Fruit fly (Drosophila melanogaster) whole organism, embryonic: ENCODE results near the gene CG5846.

Source experiments
- Bteb2 ChIP-seq: fragments of 200-800 bp; sonication (Bioruptor generic); optimal IDR thresholded peaks from 2 replicates; lab custom pipeline; 2016; ENCODE audit warnings: missing biosample characterization, missing genetic modification characterization
- CG10147 ChIP-seq: fragments of 200-800 bp; sonication (Bioruptor generic); optimal IDR thresholded peaks from 2 replicates; lab custom pipeline; 2019; ENCODE audit warnings: missing biosample characterization, mild to moderate bottlenecking, missing genetic modification characterization, moderate library complexity
- CG17829 ChIP-seq: fragments of 200-800 bp; optimal IDR thresholded peaks from 2 replicates; lab custom pipeline; 2019; ENCODE audit warnings: missing biosample characterization, mild to moderate bottlenecking, missing genetic modification characterization, moderate library complexity
- CG1792 ChIP-seq: fragments of 200-800 bp; sonication (Bioruptor generic); optimal IDR thresholded peaks from 2 replicates; lab custom pipeline; 2016; ENCODE audit warnings: missing biosample characterization, missing genetic modification characterization
- CG2120 ChIP-seq: fragments of 200-800 bp; sonication (Bioruptor generic); optimal IDR thresholded peaks from 3 replicates; lab custom pipeline; 2016; ENCODE audit warnings: missing biosample characterization, missing genetic modification characterization
- CG2678 ChIP-seq: fragments of 200-800 bp; sonication (Bioruptor generic); optimal IDR thresholded peaks from 3 replicates; lab custom pipeline; 2019; ENCODE audit warnings: missing biosample characterization, mild to moderate bottlenecking, missing genetic modification characterization, moderate library complexity
- CG31224 ChIP-seq: fragments of 200-800 bp; sonication (Bioruptor generic); IDR thresholded peaks from 2 replicates; pipeline ENCODE4 v1.3.6; 2022; ENCODE audit warnings: missing biosample characterization, missing genetic modification characterization
- CG32767 ChIP-seq: fragments of 200-800 bp; sonication (Bioruptor generic); IDR thresholded peaks from 2 replicates; pipeline ENCODE4 v1.3.6; 2022; ENCODE audit warnings: missing biosample characterization, missing genetic modification characterization
- CG3407 ChIP-seq: fragments of 200-800 bp; sonication (Bioruptor generic); optimal IDR thresholded peaks from 2 replicates; lab custom pipeline; 2018; ENCODE audit warnings: missing biosample characterization, mild to moderate bottlenecking, missing genetic modification characterization
- CG42726 ChIP-seq: fragments of 200-800 bp; sonication (Bioruptor generic); IDR thresholded peaks from 2 replicates; pipeline ENCODE4 v1.3.6; 2022; ENCODE audit warnings: missing biosample characterization, missing genetic modification characterization; ENCODE audit not compliant: partially characterized antibody
- CG6254 ChIP-seq: fragments of 200-800 bp; sonication (Bioruptor generic); optimal IDR thresholded peaks from 3 replicates; lab custom pipeline; 2017; ENCODE audit warnings: mild to moderate bottlenecking, missing biosample characterization, missing genetic modification reagents, missing genetic modification characterization
- CG6272 ChIP-seq: fragments of 200-800 bp; sonication (Bioruptor generic); IDR thresholded peaks from 2 replicates; pipeline ENCODE4 v1.3.6; 2022; ENCODE audit warnings: missing biosample characterization, missing genetic modification characterization
- CG6854 ChIP-seq: fragments of 200-800 bp; sonication (Bioruptor generic); optimal IDR thresholded peaks from 3 replicates; lab custom pipeline; 2017; ENCODE audit warnings: missing biosample characterization, mild to moderate bottlenecking, missing genetic modification characterization
- CG7357 ChIP-seq: fragments of 200-800 bp; sonication (Bioruptor generic); IDR thresholded peaks from 3 replicates; pipeline ENCODE4 v1.3.6; 2022; ENCODE audit warnings: missing biosample characterization, missing genetic modification characterization
- CG8388 ChIP-seq: fragments of 200-800 bp; sonication (Bioruptor generic); optimal IDR thresholded peaks from 2 replicates; lab custom pipeline; 2019; ENCODE audit warnings: missing biosample characterization, mild to moderate bottlenecking, missing genetic modification characterization, moderate library complexity
- CG8944 ChIP-seq: fragments of 200-800 bp; sonication (Bioruptor generic); optimal IDR thresholded peaks from 3 replicates; lab custom pipeline; 2016; ENCODE audit warnings: missing biosample characterization, missing genetic modification characterization
- CG9797 ChIP-seq: fragments of 200-800 bp; sonication (Bioruptor generic); optimal IDR thresholded peaks from 3 replicates; lab custom pipeline; 2018; ENCODE audit warnings: missing biosample characterization, mild to moderate bottlenecking, missing genetic modification characterization
- Chrac-16 ChIP-seq: fragments of 200-800 bp; sonication (Bioruptor generic); optimal IDR thresholded peaks from 3 replicates; lab custom pipeline; 2016; ENCODE audit warnings: missing biosample characterization, missing genetic modification characterization
- D19A ChIP-seq: fragments of 200-800 bp; optimal IDR thresholded peaks from 3 replicates; lab custom pipeline; 2019; ENCODE audit warnings: missing biosample characterization, mild to moderate bottlenecking, missing genetic modification characterization, moderate library complexity
- Hmx ChIP-seq: fragments of 200-800 bp; sonication (Bioruptor generic); optimal IDR thresholded peaks from 2 replicates; lab custom pipeline; 2016; ENCODE audit warnings: missing biosample characterization, missing genetic modification characterization
- Hr39 ChIP-seq: fragments of >200 bp; optimal IDR thresholded peaks from 2 replicates; lab custom pipeline; 2017
- Six4 ChIP-seq: fragments of 200-800 bp; sonication (Bioruptor generic); optimal IDR thresholded peaks from 2 replicates; lab custom pipeline; 2016; ENCODE audit warnings: missing biosample characterization, missing genetic modification characterization
- ab ChIP-seq: fragments of 200-800 bp; sonication (Bioruptor generic); optimal IDR thresholded peaks from 2 replicates; lab custom pipeline; 2016; ENCODE audit warnings: missing biosample characterization, missing genetic modification characterization
- bab2 ChIP-seq: fragments of 200-800 bp; sonication (Bioruptor generic); optimal IDR thresholded peaks from 2 replicates; lab custom pipeline; 2016; ENCODE audit warnings: missing biosample characterization, missing genetic modification characterization
- bcd ChIP-seq: fragments of 200-800 bp; sonication (Bioruptor generic); optimal IDR thresholded peaks from 2 replicates; lab custom pipeline; 2017; ENCODE audit warnings: missing biosample characterization, mild to moderate bottlenecking, missing genetic modification characterization
- cato ChIP-seq: fragments of 200-800 bp; sonication (Bioruptor generic); optimal IDR thresholded peaks from 2 replicates; lab custom pipeline; 2016; ENCODE audit warnings: missing biosample characterization, missing genetic modification characterization, borderline replicate concordance
- cg ChIP-seq: fragments of 200-800 bp; sonication (Bioruptor generic); optimal IDR thresholded peaks from 3 replicates; lab custom pipeline; 2019; ENCODE audit warnings: missing biosample characterization, mild to moderate bottlenecking, missing genetic modification characterization, moderate library complexity
- chif ChIP-seq, 2 experiments: fragments of 200-800 bp; sonication (Bioruptor generic); optimal IDR thresholded peaks; 3 replicates each; lab custom pipeline; 2016; ENCODE audit warnings: missing biosample characterization in 2 of 2, missing genetic modification characterization in 2 of 2
- corto ChIP-seq: fragments of 200-800 bp; sonication (Bioruptor generic); optimal IDR thresholded peaks from 2 replicates; lab custom pipeline; 2016; ENCODE audit warnings: missing biosample characterization, mild to moderate bottlenecking, missing genetic modification characterization, moderate library complexity
- croc ChIP-seq: fragments of 200-800 bp; sonication (Bioruptor generic); conservative IDR thresholded peaks from 3 replicates; pipeline ENCODE4 v1.3.6; 2022; ENCODE audit warnings: missing biosample characterization, missing genetic modification characterization
- crp ChIP-seq, 2 experiments: fragments of 200-800 bp; sonication (Bioruptor generic); optimal IDR thresholded peaks; 2 replicates in 1 of 2; 3 replicates in 1 of 2; lab custom pipeline; 2017; ENCODE audit warnings: missing biosample characterization in 2 of 2, missing genetic modification characterization in 2 of 2, mild to moderate bottlenecking in 1 of 2, moderate library complexity in 1 of 2
- disco-r ChIP-seq: fragments of 200-800 bp; sonication (Bioruptor generic); optimal IDR thresholded peaks from 2 replicates; lab custom pipeline; 2016; ENCODE audit warnings: missing biosample characterization, missing genetic modification characterization
- emc ChIP-seq: fragments of 200-800 bp; sonication (Bioruptor generic); optimal IDR thresholded peaks from 2 replicates; lab custom pipeline; 2016; ENCODE audit warnings: missing biosample characterization, missing genetic modification characterization
- fd64A ChIP-seq: fragments of 200-800 bp; sonication (Bioruptor generic); optimal IDR thresholded peaks from 3 replicates; lab custom pipeline; 2018; ENCODE audit warnings: missing biosample characterization, mild to moderate bottlenecking, missing genetic modification characterization
- fu2 ChIP-seq: fragments of 200-800 bp; sonication (Bioruptor generic); optimal IDR thresholded peaks from 2 replicates; lab custom pipeline; 2016; ENCODE audit warnings: missing biosample characterization, missing genetic modification characterization
- grn ChIP-seq: fragments of 200-800 bp; sonication (Bioruptor generic); optimal IDR thresholded peaks from 3 replicates; lab custom pipeline; 2017; ENCODE audit warnings: missing biosample characterization, missing genetic modification characterization
- hkb ChIP-seq, 2 experiments: fragments of 200-800 bp in 1 of 2; fragments of >200 bp in 1 of 2; sonication (Bioruptor generic) in 1 of 2; IDR thresholded peaks in 1 of 2; optimal IDR thresholded peaks in 1 of 2; 2 replicates each; pipeline versions ENCODE4 v1.3.6 to Lab custom; 2017 to 2022; ENCODE audit warnings: missing biosample characterization in 1 of 2, missing genetic modification characterization in 1 of 2
- jing ChIP-seq: fragments of 200-800 bp; sonication (Bioruptor generic); optimal IDR thresholded peaks from 2 replicates; lab custom pipeline; 2018; ENCODE audit warnings: missing biosample characterization, mild to moderate bottlenecking, missing genetic modification characterization
- knrl ChIP-seq: fragments of 200-800 bp; sonication (Bioruptor generic); IDR thresholded peaks from 3 replicates; pipeline ENCODE4 v1.3.6; 2022; ENCODE audit warnings: missing biosample characterization, missing genetic modification characterization; ENCODE audit not compliant: partially characterized antibody
- mld ChIP-seq: fragments of 200-800 bp; sonication (Bioruptor generic); IDR thresholded peaks from 3 replicates; pipeline ENCODE4 v1.3.6; 2022; ENCODE audit warnings: missing biosample characterization, missing genetic modification characterization; ENCODE audit not compliant: partially characterized antibody
- nerfin-2 ChIP-seq: fragments of 200-800 bp; sonication (Bioruptor generic); IDR thresholded peaks from 2 replicates; pipeline ENCODE4 v1.3.6; 2022; ENCODE audit warnings: missing biosample characterization, missing genetic modification characterization; ENCODE audit not compliant: partially characterized antibody
- nmo ChIP-seq: fragments of 200-800 bp; sonication (Bioruptor generic); optimal IDR thresholded peaks from 2 replicates; lab custom pipeline; 2018; ENCODE audit warnings: missing biosample characterization, mild to moderate bottlenecking, missing genetic modification characterization, moderate library complexity
- peb ChIP-seq: fragments of 200-800 bp; sonication (Bioruptor generic); IDR thresholded peaks from 2 replicates; pipeline ENCODE4 v1.3.6; 2022; ENCODE audit warnings: missing biosample characterization, missing genetic modification characterization
- row ChIP-seq: fragments of 200-800 bp; sonication (Bioruptor generic); IDR thresholded peaks from 3 replicates; pipeline ENCODE4 v1.3.6; 2022; ENCODE audit warnings: missing biosample characterization, missing genetic modification characterization
- seq ChIP-seq: fragments of 200-800 bp; sonication (Bioruptor generic); IDR thresholded peaks from 2 replicates; pipeline ENCODE4 v1.3.6; 2022; ENCODE audit warnings: missing biosample characterization, missing genetic modification characterization
- sob ChIP-seq: fragments of 200-800 bp; sonication (Bioruptor generic); IDR thresholded peaks from 2 replicates; pipeline ENCODE4 v1.3.6; 2022; ENCODE audit warnings: missing biosample characterization, missing genetic modification characterization
- tap ChIP-seq: fragments of 200-800 bp; optimal IDR thresholded peaks from 3 replicates; lab custom pipeline; 2019; ENCODE audit warnings: missing biosample characterization, mild to moderate bottlenecking, missing genetic modification characterization, moderate library complexity
- tll ChIP-seq, 2 experiments: fragments of 200-800 bp in 1 of 2; fragments of >200 bp in 1 of 2; sonication (Bioruptor generic) in 1 of 2; optimal IDR thresholded peaks; 2 replicates each; lab custom pipeline; 2017 to 2019; ENCODE audit warnings: missing biosample characterization in 2 of 2, missing genetic modification characterization in 2 of 2, mild to moderate bottlenecking in 1 of 2, moderate library complexity in 1 of 2

The CG5846 gene

DNA sequence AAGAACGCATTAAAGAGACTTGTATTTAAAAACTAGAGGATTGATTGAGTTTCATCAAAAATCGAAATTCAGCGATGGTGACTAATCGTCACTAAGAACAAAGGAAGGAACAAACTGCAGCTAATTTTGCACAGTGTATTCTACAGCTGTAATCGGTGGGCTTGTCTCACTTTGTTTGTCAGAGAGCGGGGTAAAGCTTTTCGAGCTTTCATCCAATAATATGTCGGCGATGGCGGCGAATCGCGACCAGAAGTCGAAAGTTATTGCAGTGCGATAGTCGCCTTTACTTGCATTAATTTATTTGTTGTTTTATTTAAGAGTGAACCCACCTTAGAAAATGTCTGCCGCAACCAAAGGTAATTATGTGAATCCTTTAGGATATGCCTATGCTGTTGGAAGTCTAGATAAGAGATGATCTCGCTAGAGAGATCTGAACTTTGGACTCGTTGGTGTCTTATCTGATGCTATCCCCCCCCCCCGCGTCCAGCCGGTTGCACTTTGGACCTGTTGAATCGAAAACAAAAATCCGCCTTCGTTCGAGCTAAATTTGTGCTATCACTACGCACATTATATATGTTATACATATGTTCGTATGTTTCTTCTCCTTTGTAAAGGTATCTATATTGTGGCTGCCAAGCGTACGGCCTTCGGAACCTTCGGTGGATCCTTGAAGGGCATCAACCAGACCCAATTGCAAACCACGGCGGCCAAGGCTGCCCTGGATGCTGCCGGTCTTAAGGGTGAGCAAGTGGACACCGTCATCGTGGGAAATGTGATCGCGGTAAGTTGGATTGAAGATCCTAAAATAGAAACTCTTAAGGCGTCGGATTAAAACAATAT, 41.8 kb downstream of the CG5846 start, which contains the start of gene yip2 (continued):
- TF ChIP-seq CG1792 (GFP tag; lab: Kevin White, UChicago), result peak; percentile 48
- peak; percentile 59 for TF ChIP-seq CG6254 (GFP tag; lab: Kevin White, UChicago)
- TF ChIP-seq hkb (optimal IDR thresholded peaks at IDR 0.05; lab: Kevin White, UChicago), result no peak
- TF ChIP-seq hkb (GFP tag; IDR thresholded peaks at IDR 0.05; lab: Robert Waterston, UW), result peak; percentile 76
- TF ChIP-seq crp (GFP tag; optimal IDR thresholded peaks at IDR 0.05; lab: Kevin White, UChicago), result peak in 1 of 2 experiments; percentile 84
- no peak for TF ChIP-seq CG42726
- TF ChIP-seq Six4 (GFP tag; lab: Kevin White, UChicago), result no peak
- TF ChIP-seq grn, result peak; percentile 78
- no peak for TF ChIP-seq cato (GFP tag; lab: Kevin White, UChicago)
- TF ChIP-seq peb (GFP tag; lab: Robert Waterston, UW), result no peak; the same call in 1 of the 2 replicates
- peak; percentile 13 for TF ChIP-seq Bteb2 (GFP tag; lab: Kevin White, UChicago)
- TF ChIP-seq D19A (tag; lab: Kevin White, UChicago), result peak; percentile 40
- peak; percentile 52 for TF ChIP-seq CG8388 (GFP tag; lab: Kevin White, UChicago)
- TF ChIP-seq Hmx (GFP tag; lab: Kevin White, UChicago), result peak; percentile 26
- no peak for TF ChIP-seq knrl (GFP tag; lab: Robert Waterston, UW)
- peak; percentile 22 for TF ChIP-seq nmo (GFP tag; lab: Kevin White, UChicago)
- TF ChIP-seq ab (GFP tag; lab: Kevin White, UChicago), result no peak
- no peak for TF ChIP-seq croc (GFP tag; lab: Robert Waterston, UW)
- TF ChIP-seq chif (GFP tag; optimal IDR thresholded peaks at IDR 0.05; lab: Kevin White, UChicago), result peak in 1 of 2 experiments; percentile 28
- no peak for TF ChIP-seq Hr39 (lab: Kevin White, UChicago)
- peak; percentile 46; the same call in 1 of the 2 replicates for TF ChIP-seq seq (GFP tag; lab: Robert Waterston, UW)
- TF ChIP-seq tap, result peak; percentile 48
- 0 out of 2 replicates have a peak, but pooled peaks have one; percentile 29 for TF ChIP-seq CG32767 (GFP tag; lab: Robert Waterston, UW)
- peak; percentile 72; the same call in 1 of the 2 replicates for TF ChIP-seq sob (GFP tag; lab: Robert Waterston, UW)
- TF ChIP-seq tll (GFP tag; optimal IDR thresholded peaks at IDR 0.05; lab: Kevin White, UChicago), result no peak
- peak; percentile 23 for TF ChIP-seq CG17829 (tag; lab: Kevin White, UChicago)
- no peak for TF ChIP-seq disco-r (GFP tag; lab: Kevin White, UChicago)
- no peak for TF ChIP-seq nerfin-2
- TF ChIP-seq Chrac-16 (GFP tag; lab: Kevin White, UChicago), result peak; percentile 25
- TF ChIP-seq CG2120, result peak; percentile 83
- TF ChIP-seq emc (GFP tag; lab: Kevin White, UChicago), result no peak
- TF ChIP-seq row (GFP tag; lab: Robert Waterston, UW), result peak; percentile 84
- peak; percentile 62 for TF ChIP-seq fu2 (GFP tag; lab: Kevin White, UChicago)
- TF ChIP-seq CG6272 (GFP tag; lab: Robert Waterston, UW), result no peak
- peak; percentile 22 for TF ChIP-seq corto (GFP tag; lab: Kevin White, UChicago)
- TF ChIP-seq CG31224 (GFP tag; lab: Robert Waterston, UW), result no peak; the same call in none of the 2 replicates
- TF ChIP-seq CG10147 (GFP tag; lab: Kevin White, UChicago), result peak; percentile 19
- TF ChIP-seq CG7357 (GFP tag; lab: Robert Waterston, UW), result no peak
- TF ChIP-seq CG8944, result peak; percentile 21
- TF ChIP-seq CG9797 (GFP tag; lab: Kevin White, UChicago), result no peak
- peak; percentile 46 for TF ChIP-seq bcd (GFP tag; lab: Kevin White, UChicago)
- TF ChIP-seq CG6854 (GFP tag; lab: Kevin White, UChicago), result peak; percentile 57
- TF ChIP-seq cg, result no peak
- TF ChIP-seq fd64A (GFP tag; lab: Kevin White, UChicago), result no peak
- TF ChIP-seq bab2 (GFP tag; lab: Kevin White, UChicago), result peak; percentile 61
- TF ChIP-seq CG2678, result peak; percentile 68
- TF ChIP-seq jing (GFP tag; lab: Kevin White, UChicago), result no peak
- TF ChIP-seq CG3407, result peak; percentile 37
- TF ChIP-seq mld, result 0 out of 3 replicates have a peak, but pooled peaks have one; percentile 33
